Worm (Caenorhabditis elegans) whole organism, young adult: ENCODE results near the gene F10C1.1.

Source experiments
- B0019.2 ChIP-seq: fragments of 200-800 bp; sonication (Bioruptor generic); conservative IDR thresholded peaks from 2 replicates; pipeline ENCODE4 v1.3.6; 2022; ENCODE audit warnings: missing genetic modification reagents, missing genetic modification characterization, missing compliant biosample characterization
- B0035.1 ChIP-seq: sonication (generic microtip); optimal IDR thresholded peaks from 2 replicates; lab custom pipeline; 2016; ENCODE audit warnings: missing genetic modification characterization, mild to moderate bottlenecking, missing compliant biosample characterization, missing genotype, missing genetic modification reagents
- D2030.7 ChIP-seq: fragments of 200-800 bp; sonication (Bioruptor generic); IDR thresholded peaks from 2 replicates; pipeline ENCODE4 v1.3.6; 2022; ENCODE audit warnings: missing genetic modification reagents, missing genetic modification characterization, missing compliant biosample characterization
- F22D6.2 ChIP-seq: sonication (generic microtip); optimal IDR thresholded peaks from 2 replicates; lab custom pipeline; 2016; ENCODE audit warnings: mild to moderate bottlenecking, missing genetic modification characterization, missing compliant biosample characterization
- K12H6.12 ChIP-seq: fragments of 200-800 bp; sonication (Bioruptor generic); optimal IDR thresholded peaks from 2 replicates; lab custom pipeline; 2018; ENCODE audit warnings: mild to moderate bottlenecking, missing genetic modification characterization, missing compliant biosample characterization
- Y95B8A.8 ChIP-seq: fragments of 200-800 bp; sonication (Bioruptor generic); IDR thresholded peaks from 2 replicates; pipeline ENCODE4 v1.3.6; 2022; ENCODE audit warnings: missing genetic modification reagents, missing genetic modification characterization, missing compliant biosample characterization
- ama-1 ChIP-seq, 3 experiments: fragments of 150-350 bp in 1 of 3; sonication (generic microtip) in 2 of 3; optimal IDR thresholded peaks; 2 replicates each; lab custom pipeline; 2014 to 2018; ENCODE audit warnings: missing biosample characterization in 2 of 3, missing genetic modification characterization in 2 of 3, missing genetic modification reagents in 2 of 3
- aptf-2 ChIP-seq: fragments of 200-800 bp; sonication (Bioruptor generic); conservative IDR thresholded peaks from 2 replicates; pipeline ENCODE4 v1.3.6; 2022; ENCODE audit warnings: missing genetic modification reagents, missing genetic modification characterization, missing compliant biosample characterization
- aptf-3 ChIP-seq: fragments of 200-800 bp; sonication (Bioruptor generic); IDR thresholded peaks from 2 replicates; pipeline ENCODE4 v1.3.6; 2022; ENCODE audit warnings: missing genetic modification characterization, missing compliant biosample characterization
- atf-7 ChIP-seq: sonication (generic microtip); optimal IDR thresholded peaks from 2 replicates; lab custom pipeline; 2017; ENCODE audit warnings: mild to moderate bottlenecking, missing genetic modification characterization, missing compliant biosample characterization
- attf-3 ChIP-seq: fragments of 200-800 bp; sonication (Bioruptor generic); conservative IDR thresholded peaks from 2 replicates; pipeline ENCODE4 v1.3.6; 2022; ENCODE audit warnings: missing genetic modification reagents, missing genetic modification characterization, missing compliant biosample characterization
- bed-2 ChIP-seq: fragments of 200-800 bp; sonication (Bioruptor generic); IDR thresholded peaks from 2 replicates; pipeline ENCODE4 v1.3.6; 2022; ENCODE audit warnings: missing genetic modification reagents, missing genetic modification characterization, missing compliant biosample characterization
- ccch-3 ChIP-seq: fragments of 200-800 bp; sonication (Bioruptor generic); optimal IDR thresholded peaks from 2 replicates; lab custom pipeline; 2018; ENCODE audit warnings: mild to moderate bottlenecking, missing genetic modification characterization, missing compliant biosample characterization
- ceh-40 ChIP-seq: fragments of 200-800 bp; sonication (Bioruptor generic); IDR thresholded peaks from 2 replicates; pipeline ENCODE4 v1.3.6; 2022; ENCODE audit warnings: missing genetic modification characterization, missing compliant biosample characterization
- ceh-79 ChIP-seq: sonication (generic microtip); optimal IDR thresholded peaks from 2 replicates; lab custom pipeline; 2017; ENCODE audit warnings: mild to moderate bottlenecking, missing genetic modification characterization, missing compliant biosample characterization
- dpff-1 ChIP-seq: sonication (generic microtip); optimal IDR thresholded peaks from 2 replicates; lab custom pipeline; 2017; ENCODE audit warnings: mild to moderate bottlenecking, missing genetic modification characterization, missing compliant biosample characterization
- dpl-1 ChIP-seq: fragments of 150-350 bp; optimal IDR thresholded peaks from 2 replicates; lab custom pipeline; 2014; ENCODE audit warnings: missing biosample characterization, missing genetic modification reagents, missing genetic modification characterization
- efl-1 ChIP-seq: fragments of 150-350 bp; optimal IDR thresholded peaks from 2 replicates; lab custom pipeline; 2014; ENCODE audit warnings: missing biosample characterization, missing genetic modification reagents, missing genetic modification characterization
- egrh-3 ChIP-seq: fragments of 200-800 bp; sonication (Bioruptor generic); IDR thresholded peaks from 2 replicates; pipeline ENCODE4 v1.3.6; 2022; ENCODE audit warnings: missing genetic modification reagents, missing genetic modification characterization, missing compliant biosample characterization
- gei-17 ChIP-seq: fragments of 200-800 bp; sonication (Bioruptor generic); optimal IDR thresholded peaks from 2 replicates; lab custom pipeline; 2018; ENCODE audit warnings: mild to moderate bottlenecking, missing genetic modification characterization, missing compliant biosample characterization
- hmg-1.2 ChIP-seq: fragments of 200-800 bp; sonication (Bioruptor generic); IDR thresholded peaks from 2 replicates; pipeline ENCODE4 v1.3.6; 2022; ENCODE audit warnings: missing genetic modification reagents, missing genetic modification characterization, missing compliant biosample characterization
- let-526 ChIP-seq: fragments of 200-800 bp; sonication (Bioruptor generic); IDR thresholded peaks from 2 replicates; pipeline ENCODE4 v1.3.6; 2022; ENCODE audit warnings: missing genetic modification reagents, missing genetic modification characterization, missing compliant biosample characterization
- lin-26 ChIP-seq: fragments of 200-800 bp; sonication (Bioruptor generic); IDR thresholded peaks from 2 replicates; pipeline ENCODE4 v1.3.6; 2022; ENCODE audit warnings: missing genetic modification reagents, missing genetic modification characterization, missing compliant biosample characterization
- lin-35 ChIP-seq, 3 experiments: fragments of 150-350 bp in 2 of 3; sonication (generic microtip) in 1 of 3; optimal IDR thresholded peaks; 2 replicates each; lab custom pipeline; 2014 to 2018; ENCODE audit warnings: missing biosample characterization in 3 of 3, missing genetic modification characterization in 3 of 3, missing genetic modification reagents in 3 of 3
- lsl-1 ChIP-seq: fragments of 200-800 bp; sonication (Bioruptor generic); optimal IDR thresholded peaks from 2 replicates; lab custom pipeline; 2018; ENCODE audit warnings: mild to moderate bottlenecking, missing genetic modification characterization, moderate library complexity, missing compliant biosample characterization
- madf-10 ChIP-seq: sonication (generic microtip); optimal IDR thresholded peaks from 2 replicates; lab custom pipeline; 2016; ENCODE audit warnings: mild to moderate bottlenecking, missing genetic modification characterization, missing compliant biosample characterization
- madf-6 ChIP-seq: fragments of 200-800 bp; sonication (Bioruptor generic); IDR thresholded peaks from 2 replicates; pipeline ENCODE4 v1.3.6; 2022; ENCODE audit warnings: missing genetic modification reagents, missing genetic modification characterization, missing compliant biosample characterization
- madf-8 ChIP-seq: fragments of 200-800 bp; sonication (Bioruptor generic); conservative IDR thresholded peaks from 2 replicates; pipeline ENCODE4 v1.3.6; 2022; ENCODE audit warnings: missing genetic modification reagents, missing genetic modification characterization, missing compliant biosample characterization
- nhr-80 ChIP-seq: sonication (generic microtip); optimal IDR thresholded peaks from 2 replicates; lab custom pipeline; 2016; ENCODE audit warnings: missing genetic modification characterization, missing compliant biosample characterization
- pbrm-1 ChIP-seq: fragments of 200-800 bp; sonication (Bioruptor generic); IDR thresholded peaks from 2 replicates; pipeline ENCODE4 v1.3.6; 2022; ENCODE audit warnings: missing genetic modification reagents, missing genetic modification characterization, missing compliant biosample characterization
- snpc-1.1 ChIP-seq: sonication (generic microtip); optimal IDR thresholded peaks from 2 replicates; lab custom pipeline; 2017; ENCODE audit warnings: missing genetic modification characterization, mild to moderate bottlenecking, missing compliant biosample characterization, antibody characterized with exemption, moderate library complexity, missing genotype, missing genetic modification reagents; ENCODE audit not compliant: insufficient read depth
- snpc-4 ChIP-seq, 5 experiments: fragments of 150-350 bp in 1 of 5; sonication (generic microtip) in 4 of 5; optimal IDR thresholded peaks; 2 replicates each; lab custom pipeline; 2014 to 2018; ENCODE audit warnings: missing genetic modification characterization in 5 of 5, missing biosample characterization in 3 of 5, antibody characterized with exemption in 2 of 5, mild to moderate bottlenecking in 2 of 5, missing compliant biosample characterization in 2 of 5, missing genotype in 2 of 5, moderate library complexity in 2 of 5, missing genetic modification reagents in 1 of 5
- tbx-9 ChIP-seq: sonication (generic microtip); optimal IDR thresholded peaks from 2 replicates; lab custom pipeline; 2016; ENCODE audit warnings: borderline replicate concordance, missing genetic modification characterization, inconsistent platforms, missing compliant biosample characterization
- tlf-1 ChIP-seq: fragments of 200-800 bp; sonication (Bioruptor generic); optimal IDR thresholded peaks from 2 replicates; lab custom pipeline; 2018; ENCODE audit warnings: mild to moderate bottlenecking, missing genetic modification characterization, missing compliant biosample characterization
- unc-62 ChIP-seq: fragments of 150-350 bp; optimal IDR thresholded peaks from 2 replicates; lab custom pipeline; 2014; ENCODE audit warnings: missing biosample characterization, missing genetic modification reagents, missing genetic modification characterization
- ztf-22 ChIP-seq: fragments of 200-800 bp; sonication (Bioruptor generic); optimal IDR thresholded peaks from 2 replicates; lab custom pipeline; 2018; ENCODE audit warnings: mild to moderate bottlenecking, missing genetic modification characterization, moderate library complexity, missing compliant biosample characterization

Gene F10C1.1

DNA sequence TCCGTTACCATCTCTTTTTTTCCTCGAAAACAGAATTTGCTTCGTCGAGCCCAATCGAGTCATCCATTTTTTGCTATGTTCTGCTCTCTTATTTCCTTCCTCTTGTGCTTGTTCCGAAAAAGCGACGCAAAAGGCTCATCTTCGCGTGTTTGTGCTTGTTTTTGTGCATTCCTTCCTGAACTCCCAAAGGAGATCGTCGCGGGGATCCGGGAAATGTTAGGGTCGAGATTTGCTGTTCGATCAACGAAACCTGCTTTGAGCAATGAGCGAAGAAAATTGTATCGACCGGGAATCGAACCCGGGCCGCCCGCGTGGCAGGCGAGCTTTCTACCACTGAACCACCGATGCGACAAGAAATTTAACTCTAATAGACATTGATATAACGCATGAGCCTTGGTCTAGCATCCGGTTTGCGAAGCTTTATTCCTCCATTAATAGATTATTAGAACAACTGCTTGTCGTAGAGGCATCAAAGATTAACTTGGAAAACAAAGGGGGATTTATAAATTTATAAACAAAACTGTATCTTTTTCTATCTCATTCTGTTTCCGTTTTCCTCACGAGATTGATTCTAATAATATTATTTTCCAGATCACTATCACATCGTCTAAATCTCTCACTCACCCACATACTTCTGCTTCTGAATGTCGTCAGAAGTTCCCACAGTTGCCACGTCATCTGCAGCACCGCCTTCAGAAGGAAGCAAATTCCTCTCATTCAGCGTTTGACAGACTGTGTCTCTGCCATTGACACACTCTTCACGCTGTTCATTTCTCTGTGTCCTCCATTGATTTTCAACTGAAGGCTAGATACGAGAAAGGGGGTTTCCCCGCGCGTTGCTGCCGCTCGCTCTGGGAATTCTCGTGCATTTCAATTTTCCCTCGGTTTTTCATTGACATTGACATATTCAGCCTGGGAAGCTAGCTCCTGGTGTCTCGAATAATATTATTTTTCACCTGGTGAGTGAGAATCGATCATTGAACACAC, 8.2 kb downstream of the F10C1.1 start, which contains the start of gene K05F1.6 (continued):
- TF ChIP-seq hmg-1.2 (GFP tag; lab: Robert Waterston, UW) (peak; percentile 90), nhr-80 (peak; percentile 81), ccch-3 (no peak), lsl-1 (GFP tag; lab: Kevin White, UChicago) (peak; percentile 63), tbx-9 (tag; lab: Kevin White, UChicago) (no peak), snpc-4 (GFP tag; optimal IDR thresholded peaks at IDR 0.05; lab: Kevin White, UChicago) (peak; percentile 55), snpc-4 (tag; optimal IDR thresholded peaks at IDR 0.05; lab: Kevin White, UChicago) (peak in 3 of 4 experiments; percentile 76 to 81 (median 77)), unc-62 (GFP tag; lab: Kevin White, UChicago) (no peak), D2030.7 (GFP tag; lab: Robert Waterston, UW) (peak; percentile 89), pbrm-1 (GFP tag; lab: Robert Waterston, UW) (peak; percentile 79), aptf-3 (GFP tag; lab: Robert Waterston, UW) (peak; percentile 95), B0035.1 (peak; percentile 72), gei-17 (GFP tag; lab: Kevin White, UChicago) (no peak), lin-26 (GFP tag; lab: Robert Waterston, UW) (peak; percentile 95), bed-2 (GFP tag; lab: Robert Waterston, UW) (peak; percentile 61; the same call in 1 of the 2 replicates), attf-3 (GFP tag; lab: Robert Waterston, UW) (peak; percentile 48; the same call in 1 of the 2 replicates), tlf-1 (GFP tag; lab: Kevin White, UChicago) (peak; percentile 23), atf-7 (tag; lab: Kevin White, UChicago) (peak; percentile 72), madf-10 (tag; lab: Kevin White, UChicago) (peak; percentile 70), efl-1 (GFP tag; lab: Kevin White, UChicago) (no peak), madf-6 (GFP tag; lab: Robert Waterston, UW) (peak; percentile 69), dpff-1 (tag; lab: Kevin White, UChicago) (peak; percentile 66), ama-1 (optimal IDR thresholded peaks at IDR 0.05; lab: Kevin White, UChicago) (no peak), ama-1 (GFP tag; optimal IDR thresholded peaks at IDR 0.05; lab: Kevin White, UChicago) (peak; percentile 36 to 67), aptf-2 (GFP tag; lab: Robert Waterston, UW) (no peak), dpl-1 (GFP tag; lab: Kevin White, UChicago) (no peak), egrh-3 (GFP tag; lab: Robert Waterston, UW) (peak; percentile 49; the same call in 1 of the 2 replicates), lin-35 (GFP tag; optimal IDR thresholded peaks at IDR 0.05; lab: Kevin White, UChicago) (peak in 1 of 3 experiments; percentile 55), ceh-40 (GFP tag; lab: Robert Waterston, UW) (0 out of 2 replicates have a peak, but pooled peaks have one; percentile 34), madf-8 (GFP tag; lab: Robert Waterston, UW) (0 out of 2 replicates have a peak, but pooled peaks have one; percentile 5), B0019.2 (GFP tag; lab: Robert Waterston, UW) (0 out of 2 replicates have a peak, but pooled peaks have one; percentile 55), K12H6.12 (tag; lab: Kevin White, UChicago) (peak; percentile 69), F22D6.2 (no peak), ztf-22 (GFP tag; lab: Kevin White, UChicago) (peak; percentile 12), let-526 (GFP tag; lab: Robert Waterston, UW) (peak; percentile 67; the same call in 1 of the 2 replicates), snpc-1.1 (peak; percentile 31), ceh-79 (tag; lab: Kevin White, UChicago) (peak; percentile 83), Y95B8A.8 (peak; percentile 70)
